Worm (Caenorhabditis elegans): ENCODE measurements around the gene srt-4.

Gene srt-4

DNA sequence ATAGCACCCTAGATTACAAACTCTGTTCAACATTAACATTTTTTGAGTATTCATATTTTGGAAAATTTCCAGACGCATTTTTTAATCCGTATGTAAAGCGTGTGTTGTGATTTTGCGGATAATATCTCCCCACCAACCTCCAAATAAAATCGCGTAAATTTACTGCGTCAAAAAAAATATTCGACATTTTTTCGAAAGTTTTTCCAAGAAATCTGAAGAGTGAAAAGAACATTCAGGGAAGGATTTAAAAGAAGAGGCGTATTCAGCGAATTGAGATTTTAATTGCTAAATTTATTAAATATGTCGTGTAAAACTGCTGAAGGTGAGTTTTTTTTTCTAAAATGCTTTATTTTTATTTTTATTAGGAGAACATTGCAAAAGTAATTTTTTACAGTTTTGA lies 3.8 kb upstream of the srt-4 start, which contains the start of gene nhr-290:
Gene nhr-290 (plus strand): TSS at position 301 of the 400 bp plus-strand sequence.
- no peak for TF ChIP-seq eor-1 (tag; optimal IDR thresholded peaks at IDR 0.05)
- no peak for TF ChIP-seq unc-62 (GFP tag; optimal IDR thresholded peaks at IDR 0.05)
- no peak for TF ChIP-seq tbx-2 (tag; optimal IDR thresholded peaks at IDR 0.05)
- no peak for TF ChIP-seq nhr-25 (tag; optimal IDR thresholded peaks at IDR 0.05)
- no peak for TF ChIP-seq lsy-12 (tag; optimal IDR thresholded peaks at IDR 0.05)
- no peak for TF ChIP-seq pha-4 (tag; optimal IDR thresholded peaks at IDR 0.05)
- TF ChIP-seq lin-15B (tag; optimal IDR thresholded peaks at IDR 0.05) = no peak
- no peak for TF ChIP-seq pqm-1 (tag; optimal IDR thresholded peaks at IDR 0.05)
- no peak for TF ChIP-seq mdl-1 (tag; optimal IDR thresholded peaks at IDR 0.05)
- no peak for TF ChIP-seq fos-1 (tag; optimal IDR thresholded peaks at IDR 0.05)
- no peak for TF ChIP-seq sea-2 (GFP tag; optimal IDR thresholded peaks at IDR 0.05)
- no peak for TF ChIP-seq ceh-16 (tag; optimal IDR thresholded peaks at IDR 0.05)
- TF ChIP-seq nhr-12 (tag; optimal IDR thresholded peaks at IDR 0.05) = no peak
- TF ChIP-seq nhr-43 (tag; optimal IDR thresholded peaks at IDR 0.05; ENCODE audit: poor library complexity, severe bottlenecking) = no peak
- no peak for TF ChIP-seq nhr-237 (tag; optimal IDR thresholded peaks at IDR 0.05)

DNA sequence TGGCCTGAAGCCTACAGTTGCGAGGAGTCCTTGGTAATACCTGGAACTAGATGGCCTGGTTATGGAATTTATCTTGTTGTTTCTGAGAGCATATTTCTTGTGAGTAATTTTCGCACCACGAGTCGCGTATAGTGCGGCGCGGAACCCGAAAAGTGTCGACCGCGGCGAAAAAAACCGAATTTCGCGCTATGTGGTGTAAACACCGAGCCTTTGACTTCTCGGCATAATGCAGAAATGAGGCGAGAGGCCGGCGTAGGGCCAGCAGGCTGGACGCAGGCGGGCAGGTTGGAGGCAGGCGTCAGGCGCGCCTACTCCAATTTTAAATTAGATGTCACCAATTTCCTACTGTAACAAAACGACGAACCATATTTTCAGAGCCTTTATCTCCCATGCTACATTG lies 2.0 kb upstream of the srt-4 start:
- TF ChIP-seq elt-1 (tag; optimal IDR thresholded peaks at IDR 0.05) (no peak), ceh-28 (tag; optimal IDR thresholded peaks at IDR 0.05) (no peak), sea-2 (GFP tag; optimal IDR thresholded peaks at IDR 0.05) (no peak), R02D3.7 (tag; optimal IDR thresholded peaks at IDR 0.05) (no peak), mml-1 (tag; optimal IDR thresholded peaks at IDR 0.05) (no peak), nhr-237 (tag; optimal IDR thresholded peaks at IDR 0.05) (no peak), lin-15B (tag; optimal IDR thresholded peaks at IDR 0.05) (no peak), nhr-67 (tag; optimal IDR thresholded peaks at IDR 0.05) (no peak), lin-39 (tag; optimal IDR thresholded peaks at IDR 0.05) (no peak), ztf-4 (tag; optimal IDR thresholded peaks at IDR 0.05) (no peak), tbx-2 (tag; optimal IDR thresholded peaks at IDR 0.05) (no peak), nfya-1 (tag; optimal IDR thresholded peaks at IDR 0.05; ENCODE audit: insufficient read depth) (no peak), zag-1 (tag; optimal IDR thresholded peaks at IDR 0.05) (no peak), ZK546.5 (tag; optimal IDR thresholded peaks at IDR 0.05) (no peak), nhr-12 (tag; optimal IDR thresholded peaks at IDR 0.05) (no peak)

DNA sequence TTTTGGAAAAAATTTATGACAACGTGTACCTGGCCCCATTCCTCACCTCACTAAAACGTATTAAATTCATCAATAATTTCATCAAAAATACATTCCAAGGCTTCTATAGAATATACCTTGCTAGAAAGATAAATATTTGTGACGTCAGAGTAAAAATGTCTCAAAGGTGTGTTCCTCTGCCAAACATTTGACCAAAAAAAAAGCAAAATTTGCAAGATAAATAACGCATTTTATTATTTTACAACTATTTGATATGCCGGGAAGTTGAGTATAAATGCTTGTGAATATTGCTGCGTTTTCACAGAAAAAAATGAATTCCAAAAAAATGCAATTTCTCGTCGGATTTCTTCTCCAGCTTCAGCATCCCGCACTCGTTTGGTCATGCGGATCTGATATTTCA lies 2.9 kb downstream of the srt-4 start, which contains the start of gene C29G2.3:
Gene C29G2.3 (plus strand): TSS at position 301 of the 400 bp plus-strand sequence.
- TF ChIP-seq elt-1 (tag; optimal IDR thresholded peaks at IDR 0.05) (no peak), egl-5 (tag; optimal IDR thresholded peaks at IDR 0.05) (no peak), ceh-9 (tag; optimal IDR thresholded peaks at IDR 0.05) (no peak), ztf-4 (tag; optimal IDR thresholded peaks at IDR 0.05) (no peak), ama-1 (optimal IDR thresholded peaks at IDR 0.05) (no peak)

DNA sequence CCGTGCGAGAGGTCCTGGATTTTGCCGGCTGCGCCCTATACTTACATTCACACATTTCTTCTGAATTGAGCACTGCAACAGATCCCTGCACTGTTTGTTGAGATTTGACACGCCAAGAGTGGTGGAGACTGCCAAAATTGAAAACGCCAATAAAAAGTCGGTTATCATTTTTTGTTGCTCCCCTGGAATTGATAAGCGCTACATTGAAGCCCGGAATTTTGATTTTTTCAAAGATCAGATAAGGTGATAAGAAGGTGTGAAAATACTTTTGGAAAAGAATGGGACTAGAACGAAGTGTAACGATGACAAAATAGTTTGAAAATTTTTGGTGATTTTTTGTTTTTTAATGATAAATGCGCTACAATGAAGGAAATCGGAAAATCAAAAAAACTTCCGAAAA lies 8.0 kb downstream of the srt-4 start, which contains the start of gene C29G2.6:
Gene C29G2.6 (minus strand): TSS at position 182 of the 400 bp plus-strand sequence.
- no peak for TF ChIP-seq ceh-9 (tag; optimal IDR thresholded peaks at IDR 0.05)
- TF ChIP-seq elt-2 (tag; optimal IDR thresholded peaks at IDR 0.05) = peak; percentile 64

DNA sequence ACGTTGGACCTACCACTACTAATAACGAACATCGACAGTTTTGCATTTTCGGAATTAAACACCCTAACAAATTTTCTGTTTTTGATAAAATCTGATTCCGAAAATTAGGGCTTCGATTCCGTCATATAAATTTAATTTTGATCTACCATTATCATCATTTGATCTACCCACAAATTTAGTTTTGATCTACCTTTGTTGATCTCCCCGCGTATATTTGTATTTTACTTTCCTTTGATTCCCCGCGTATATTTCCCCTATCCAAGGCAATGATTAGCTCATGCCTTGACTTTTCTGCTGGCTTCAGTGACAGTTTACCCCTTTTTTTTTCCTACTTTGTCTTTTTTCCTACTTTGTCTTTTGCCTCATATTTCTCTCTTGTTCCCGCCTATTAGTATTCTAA lies 12.1 kb downstream of the srt-4 start:
- TF ChIP-seq pqm-1 (tag; optimal IDR thresholded peaks at IDR 0.05) (no peak), ZK546.5 (tag; optimal IDR thresholded peaks at IDR 0.05) (no peak), egl-5 (tag; optimal IDR thresholded peaks at IDR 0.05) (no peak), nhr-67 (tag; optimal IDR thresholded peaks at IDR 0.05) (no peak), lsy-12 (tag; optimal IDR thresholded peaks at IDR 0.05) (no peak), lin-15B (tag; optimal IDR thresholded peaks at IDR 0.05) (no peak), nhr-12 (tag; optimal IDR thresholded peaks at IDR 0.05) (no peak), aly-2 (tag; optimal IDR thresholded peaks at IDR 0.05) (no peak), elt-2 (tag; optimal IDR thresholded peaks at IDR 0.05) (no peak), nhr-237 (tag; optimal IDR thresholded peaks at IDR 0.05) (no peak)

DNA sequence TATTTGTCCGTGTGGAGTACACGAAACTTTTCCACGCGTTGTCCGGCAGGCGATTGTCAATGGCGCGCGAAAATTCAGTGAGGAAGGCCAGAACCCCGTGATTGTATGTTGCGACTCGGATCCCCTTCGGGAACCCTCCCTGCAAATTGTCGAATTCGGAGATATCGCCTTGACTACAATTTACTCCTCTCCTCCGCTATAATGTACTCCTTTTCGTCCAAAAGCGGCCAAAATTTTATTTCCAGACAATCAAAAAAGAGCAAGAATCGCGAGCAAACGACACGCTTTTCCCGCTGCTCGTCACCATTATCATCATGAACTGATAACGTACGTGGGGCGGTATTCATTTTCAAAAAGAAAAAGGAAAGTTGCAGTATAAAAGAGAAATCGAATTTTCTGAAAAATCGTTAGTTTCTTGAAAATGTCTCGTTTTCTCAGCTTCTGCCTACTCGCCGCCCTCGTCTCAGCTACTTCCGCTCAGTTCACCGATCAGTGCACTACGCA lies 14.5 kb downstream of the srt-4 start, which contains the start of gene irg-3:
Gene irg-3 (plus strand): TSS at position 419 of the 504 bp plus-strand sequence.
- TF ChIP-seq nhr-12 (tag; optimal IDR thresholded peaks at IDR 0.05) = no peak
- TF ChIP-seq elt-2 (tag; optimal IDR thresholded peaks at IDR 0.05) = peak; percentile 58
